Fruit fly (Drosophila melanogaster): ENCODE results near the gene Acbp2.

Gene Acbp2

DNA sequence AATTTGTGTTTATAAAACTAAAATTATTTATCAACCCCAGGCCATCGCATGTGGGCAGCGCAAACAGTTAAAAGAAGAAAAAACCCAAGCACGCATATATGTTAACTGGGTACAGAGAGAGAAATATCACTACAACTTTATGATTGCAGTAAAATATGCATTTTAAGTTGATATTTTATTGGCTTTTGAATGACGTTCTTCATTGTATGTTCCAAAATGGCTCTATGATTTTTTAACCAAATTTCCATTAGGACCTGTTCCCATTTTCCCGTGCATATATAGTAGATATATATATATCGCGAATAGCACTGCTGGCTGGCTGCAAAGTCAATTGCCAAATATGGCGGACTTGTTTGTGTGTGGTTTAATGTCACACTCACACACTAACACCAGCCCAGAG, 35.1 kb upstream of the Acbp2 start:
- TF ChIP-seq Sry-β (GFP tag; optimal IDR thresholded peaks at IDR 0.05) (no peak), slbo (GFP tag; IDR thresholded peaks at IDR 0.05) (0 out of 2 replicates have a peak, but pooled peaks have one; percentile 11), CG10979 (tag; optimal IDR thresholded peaks at IDR 0.05) (no peak), gem (tag; optimal IDR thresholded peaks at IDR 0.05) (peak; percentile 4), CG11504 (tag; optimal IDR thresholded peaks at IDR 0.05) (peak; percentile 9), dimm (GFP tag; IDR thresholded peaks at IDR 0.05) (no peak), Drgx (GFP tag; IDR thresholded peaks at IDR 0.05) (peak; percentile 73), pzg (GFP tag; optimal IDR thresholded peaks at IDR 0.05) (no peak), row (GFP tag; IDR thresholded peaks at IDR 0.05) (0 out of 3 replicates have a peak, but pooled peaks have one; percentile 13), Ets65A (GFP tag) (peak; percentile 1), CG2120 (GFP tag; optimal IDR thresholded peaks at IDR 0.05) (peak; percentile 5), Med (GFP tag) (peak; percentile 15), mam (GFP tag; optimal IDR thresholded peaks at IDR 0.05) (peak; percentile 8), odd (GFP tag; optimal IDR thresholded peaks at IDR 0.05) (no peak), sens (GFP tag) (peak; percentile 81)

DNA sequence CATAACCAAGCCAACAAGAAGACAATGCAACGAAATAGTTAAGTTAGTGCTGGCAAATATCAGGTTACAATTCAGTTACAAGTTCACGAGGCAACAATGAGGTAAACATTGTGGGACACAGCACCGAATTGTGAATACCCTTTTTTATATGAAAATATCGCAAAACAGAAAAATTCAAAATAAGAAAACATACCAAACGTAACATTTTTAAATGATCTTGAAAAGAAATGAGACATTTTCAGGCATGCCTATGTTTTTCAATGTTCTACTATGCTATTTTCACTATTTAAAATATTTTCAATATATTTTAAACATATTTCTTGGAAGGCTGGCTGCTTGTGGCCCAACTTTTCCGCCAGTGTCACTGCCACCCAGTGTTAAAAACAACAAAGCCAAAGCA, 27.7 kb upstream of the Acbp2 start:
- TF ChIP-seq CG11504 (tag; optimal IDR thresholded peaks at IDR 0.05) (peak; percentile 11), D19A (tag; optimal IDR thresholded peaks at IDR 0.05) (peak; percentile 57), CG8290 (GFP tag; optimal IDR thresholded peaks at IDR 0.05) (no peak), CG8290 (tag; optimal IDR thresholded peaks at IDR 0.05) (no peak), Mes4 (GFP tag; optimal IDR thresholded peaks at IDR 0.05) (no peak)

DNA sequence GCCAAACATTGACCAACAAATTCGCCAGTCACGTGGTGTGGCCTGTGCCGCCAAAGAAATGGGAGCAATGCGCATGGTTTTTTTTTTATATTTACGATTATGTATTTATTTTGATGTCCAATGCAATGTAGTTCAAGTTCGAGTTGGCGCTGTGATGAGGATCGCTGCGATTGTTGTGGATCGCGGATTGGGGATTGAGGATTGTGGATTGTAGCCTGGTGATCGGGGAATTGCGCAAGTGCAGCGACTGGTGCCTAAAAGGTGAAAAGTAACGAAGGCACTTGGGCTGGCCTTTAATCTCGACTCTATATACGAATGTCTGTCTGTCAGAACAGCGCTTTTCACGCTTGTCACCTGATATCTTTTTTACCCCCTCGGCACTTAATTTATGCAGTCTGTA, 27.2 kb upstream of the Acbp2 start:
- TF ChIP-seq CG2889 (GFP tag; IDR thresholded peaks at IDR 0.05) (0 out of 3 replicates have a peak, but pooled peaks have one; percentile 21), Ets65A (GFP tag) (peak; percentile 93), slou (GFP tag; optimal IDR thresholded peaks at IDR 0.05) (no peak)

DNA sequence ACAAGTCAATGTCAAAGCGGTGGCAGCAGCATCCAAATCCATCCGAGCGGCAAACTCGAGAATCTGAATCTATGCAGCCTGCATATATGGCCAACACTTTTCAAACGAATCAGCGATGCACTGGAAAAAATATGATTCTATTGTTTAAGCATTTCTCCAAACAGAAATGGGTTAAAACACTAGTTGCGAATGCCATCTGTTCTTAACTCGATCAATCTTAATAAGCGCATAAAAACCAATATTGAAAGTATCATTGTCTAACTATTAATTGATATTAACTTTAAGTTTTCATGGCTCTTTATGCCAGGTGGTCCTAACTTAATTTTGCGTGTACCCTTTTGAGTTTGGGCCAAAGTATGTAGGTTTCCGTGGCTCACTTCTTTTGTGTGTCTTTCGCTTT, 26.0 kb upstream of the Acbp2 start:
- TF ChIP-seq sens (GFP tag) (peak; percentile 64), CG13624 (GFP tag; optimal IDR thresholded peaks at IDR 0.05) (no peak), CG31388 (GFP tag; optimal IDR thresholded peaks at IDR 0.05) (no peak), sisA (GFP tag; IDR thresholded peaks at IDR 0.05) (0 out of 2 replicates have a peak, but pooled peaks have one; percentile 8), Six4 (GFP tag; optimal IDR thresholded peaks at IDR 0.05) (no peak), CG13424 (tag; optimal IDR thresholded peaks at IDR 0.05) (peak; percentile 12), CoRest (tag; optimal IDR thresholded peaks at IDR 0.05) (no peak), CG2678 (tag; optimal IDR thresholded peaks at IDR 0.05) (peak; percentile 47), CG8924 (tag; optimal IDR thresholded peaks at IDR 0.05) (no peak), Aef1 (GFP tag; IDR thresholded peaks at IDR 0.05) (no peak), CG17802 (tag; optimal IDR thresholded peaks at IDR 0.05) (no peak), croc (GFP tag; conservative IDR thresholded peaks at IDR 0.05) (no peak), ewg (GFP tag; optimal IDR thresholded peaks at IDR 0.05) (no peak), CG14965 (GFP tag; optimal IDR thresholded peaks at IDR 0.05; ENCODE audit: borderline replicate concordance) (no peak), sima (GFP tag; optimal IDR thresholded peaks at IDR 0.05) (no peak), vvl (GFP tag; IDR thresholded peaks at IDR 0.05) (no peak), dmrt99B (tag; optimal IDR thresholded peaks at IDR 0.05) (peak; percentile 50), CG6654 (GFP tag; optimal IDR thresholded peaks at IDR 0.05) (no peak), crc (GFP tag; optimal IDR thresholded peaks at IDR 0.05) (no peak), bsh (GFP tag; optimal IDR thresholded peaks at IDR 0.05) (peak in 1 of 2 experiments; percentile 37), CG10979 (tag; optimal IDR thresholded peaks at IDR 0.05) (peak; percentile 35), CG15011 (GFP tag; optimal IDR thresholded peaks at IDR 0.05) (no peak), gem (tag; optimal IDR thresholded peaks at IDR 0.05) (peak; percentile 45), HHEX (GFP tag; optimal IDR thresholded peaks at IDR 0.05) (no peak), CG9727 (GFP tag; optimal IDR thresholded peaks at IDR 0.05) (no peak), Antp (GFP tag; optimal IDR thresholded peaks at IDR 0.05) (peak; percentile 12), D (optimal IDR thresholded peaks at IDR 0.05) (no peak), D (GFP tag; optimal IDR thresholded peaks at IDR 0.05) (peak; percentile 12), Vsx1 (GFP tag; optimal IDR thresholded peaks at IDR 0.05) (no peak)
